Worm (Caenorhabditis elegans) whole organism, L4 larva: ENCODE data around the gene ZK546.2.
"Not testable (repeated sequence)": the region's sequence is repeated elsewhere in the genome, so short reads cannot be mapped to it uniquely, and the experiment has no call there.

Experiments
- F49E8.2 ChIP-seq: sonication (generic microtip); optimal IDR thresholded peaks from 2 replicates; lab custom pipeline; 2016; ENCODE audit warnings: missing compliant biosample characterization, mild to moderate bottlenecking, missing genetic modification characterization, borderline replicate concordance
- R02D3.7 ChIP-seq: fragments of 150-350 bp; sonication (generic microtip); optimal IDR thresholded peaks from 3 replicates; lab custom pipeline; 2014; ENCODE audit warnings: missing biosample characterization, missing genetic modification characterization
- T26A8.4 ChIP-seq: fragments of 200-800 bp; sonication (Bioruptor generic); IDR thresholded peaks from 2 replicates; pipeline ENCODE4 v1.3.6; 2022; ENCODE audit warnings: missing genetic modification characterization, missing compliant biosample characterization
- Y105C5A.15 ChIP-seq: fragments of 200-800 bp; sonication (Bioruptor generic); IDR thresholded peaks from 2 replicates; pipeline ENCODE4 v1.3.6; 2022; ENCODE audit warnings: missing genetic modification characterization, missing compliant biosample characterization
- Y5F2A.4 ChIP-seq: fragments of 200-800 bp; sonication (Bioruptor generic); optimal IDR thresholded peaks from 2 replicates; lab custom pipeline; 2018; ENCODE audit warnings: mild to moderate bottlenecking, missing genetic modification characterization, missing compliant biosample characterization
- ZK337.2 ChIP-seq: fragments of 200-800 bp; sonication (Bioruptor generic); IDR thresholded peaks from 2 replicates; pipeline ENCODE4 v1.3.6; 2022; ENCODE audit warnings: missing genetic modification reagents, missing genetic modification characterization, missing compliant biosample characterization
- ZK546.5 ChIP-seq, 2 experiments: sonication (generic microtip); optimal IDR thresholded peaks; 2 replicates each; lab custom pipeline; 2017; ENCODE audit warnings: missing biosample characterization in 2 of 2, missing genetic modification characterization in 2 of 2
- aha-1 ChIP-seq: fragments of 150-350 bp; peaks from one replicate; lab custom pipeline; 2014; ENCODE audit warnings: missing biosample characterization, missing genetic modification characterization
- ama-1 ChIP-seq: fragments of 150-350 bp; optimal IDR thresholded peaks from 2 replicates; lab custom pipeline; 2014; ENCODE audit warnings: inconsistent platforms, mixed read lengths
- attf-4 ChIP-seq: sonication (generic microtip); optimal IDR thresholded peaks from 3 replicates; lab custom pipeline; 2017; ENCODE audit warnings: missing biosample characterization, missing genetic modification characterization
- ceh-44 ChIP-seq: fragments of 200-800 bp; sonication (Bioruptor generic); IDR thresholded peaks from 2 replicates; pipeline ENCODE4 v1.3.6; 2022; ENCODE audit warnings: missing genetic modification reagents, missing genetic modification characterization, missing compliant biosample characterization
- cey-2 ChIP-seq: sonication (generic microtip); optimal IDR thresholded peaks from 3 replicates; lab custom pipeline; 2017; ENCODE audit warnings: missing genetic modification characterization, mild to moderate bottlenecking, missing compliant biosample characterization, antibody characterized with exemption, borderline replicate concordance; ENCODE audit not compliant: insufficient read depth
- daf-16 ChIP-seq, 3 experiments: sonication (generic microtip); optimal IDR thresholded peaks; 2 replicates each; lab custom pipeline; 2016 to 2017; ENCODE audit warnings: missing genetic modification characterization in 3 of 3, missing genetic modification reagents in 3 of 3, mild to moderate bottlenecking in 2 of 3, missing compliant biosample characterization in 2 of 3, missing biosample characterization in 1 of 3, moderate library complexity in 1 of 3
- dmd-8 ChIP-seq: fragments of 200-800 bp; sonication (Bioruptor generic); IDR thresholded peaks from 2 replicates; pipeline ENCODE4 v1.3.6; 2022; ENCODE audit warnings: missing genetic modification characterization, missing compliant biosample characterization
- dmd-9 ChIP-seq: fragments of 200-800 bp; sonication (Bioruptor generic); IDR thresholded peaks from 2 replicates; pipeline ENCODE4 v1.3.6; 2022; ENCODE audit warnings: missing genetic modification reagents, missing genetic modification characterization, missing compliant biosample characterization
- dve-1 ChIP-seq: sonication (generic microtip); optimal IDR thresholded peaks from 2 replicates; lab custom pipeline; 2017; ENCODE audit warnings: antibody characterized with exemption, mild to moderate bottlenecking, missing genetic modification characterization, missing compliant biosample characterization; ENCODE audit not compliant: insufficient read depth
- fkh-10 ChIP-seq: fragments of 150-350 bp; optimal IDR thresholded peaks from 2 replicates; lab custom pipeline; 2014; ENCODE audit warnings: missing biosample characterization, missing genetic modification reagents, missing genetic modification characterization
- hlh-11 ChIP-seq: fragments of 200-800 bp; sonication (Bioruptor generic); optimal IDR thresholded peaks from 2 replicates; lab custom pipeline; 2018; ENCODE audit warnings: mild to moderate bottlenecking, missing genetic modification characterization, missing compliant biosample characterization
- hmg-1.1 ChIP-seq: fragments of 200-800 bp; sonication (Bioruptor generic); IDR thresholded peaks from 2 replicates; pipeline ENCODE4 v1.3.6; 2022; ENCODE audit warnings: missing genetic modification reagents, missing genetic modification characterization, missing compliant biosample characterization
- lin-15B ChIP-seq: fragments of 150-350 bp; sonication (generic microtip); optimal IDR thresholded peaks from 3 replicates; lab custom pipeline; 2014; ENCODE audit warnings: missing biosample characterization, missing genetic modification characterization
- lin-38 ChIP-seq: fragments of 200-800 bp; sonication (Bioruptor generic); IDR thresholded peaks from 2 replicates; pipeline ENCODE4 v1.3.6; 2022; ENCODE audit warnings: missing genetic modification reagents, missing genetic modification characterization, missing compliant biosample characterization
- lin-39 ChIP-seq: fragments of 150-350 bp; optimal IDR thresholded peaks from 2 replicates; lab custom pipeline; 2014; ENCODE audit warnings: missing biosample characterization, missing genetic modification reagents, missing genetic modification characterization
- madf-9 ChIP-seq: fragments of 200-800 bp; sonication (Bioruptor generic); conservative IDR thresholded peaks from 2 replicates; pipeline ENCODE4 v1.3.6; 2022; ENCODE audit warnings: missing genetic modification reagents, missing genetic modification characterization, missing compliant biosample characterization
- mdl-1 ChIP-seq, 2 experiments: fragments of 150-350 bp in 1 of 2; sonication (generic microtip) in 1 of 2; optimal IDR thresholded peaks; 2 replicates each; lab custom pipeline; 2014 to 2017; ENCODE audit warnings: missing biosample characterization in 2 of 2, missing genetic modification characterization in 2 of 2
- mdt-29 ChIP-seq: fragments of 200-800 bp; sonication (Bioruptor generic); IDR thresholded peaks from 2 replicates; pipeline ENCODE4 v1.3.6; 2022; ENCODE audit warnings: missing genetic modification reagents, missing genetic modification characterization, missing compliant biosample characterization
- mep-1 ChIP-seq: fragments of 150-350 bp; sonication (generic microtip); optimal IDR thresholded peaks from 3 replicates; lab custom pipeline; 2014; ENCODE audit warnings: missing biosample characterization, missing genetic modification characterization
- mes-2 ChIP-seq: sonication (generic microtip); optimal IDR thresholded peaks from 2 replicates; lab custom pipeline; 2016; ENCODE audit warnings: missing genotype, mild to moderate bottlenecking, missing genetic modification characterization, missing compliant biosample characterization; ENCODE audit not compliant: poor library complexity, severe bottlenecking
- nhr-10 ChIP-seq: fragments of 150-350 bp; optimal IDR thresholded peaks from 2 replicates; lab custom pipeline; 2014; ENCODE audit warnings: missing biosample characterization, missing genetic modification characterization
- nhr-102 ChIP-seq: sonication (generic microtip); optimal IDR thresholded peaks from 2 replicates; lab custom pipeline; 2016; ENCODE audit warnings: mild to moderate bottlenecking, missing genetic modification characterization, moderate library complexity, missing compliant biosample characterization
- nhr-11 ChIP-seq: fragments of 150-350 bp; optimal IDR thresholded peaks from 2 replicates; lab custom pipeline; 2014; ENCODE audit warnings: missing biosample characterization, missing genetic modification characterization
- nhr-28 ChIP-seq: fragments of 150-350 bp; optimal IDR thresholded peaks from 2 replicates; lab custom pipeline; 2014; ENCODE audit warnings: missing biosample characterization, missing genetic modification characterization
- nhr-76 ChIP-seq: fragments of 150-350 bp; optimal IDR thresholded peaks from 2 replicates; lab custom pipeline; 2014; ENCODE audit warnings: missing biosample characterization, missing genetic modification characterization
- pqm-1 ChIP-seq: sonication (generic microtip); optimal IDR thresholded peaks from 2 replicates; lab custom pipeline; 2017; ENCODE audit warnings: missing biosample characterization, missing genetic modification characterization
- rbr-2 ChIP-seq: sonication (generic microtip); optimal IDR thresholded peaks from 2 replicates; lab custom pipeline; 2016; ENCODE audit warnings: missing genotype, missing genetic modification characterization, missing compliant biosample characterization
- saeg-2 ChIP-seq: fragments of 200-800 bp; sonication (Bioruptor generic); IDR thresholded peaks from 2 replicates; pipeline ENCODE4 v1.3.6; 2022; ENCODE audit warnings: missing genetic modification reagents, missing genetic modification characterization, missing compliant biosample characterization
- spr-3 ChIP-seq: fragments of 200-800 bp; sonication (Bioruptor generic); optimal IDR thresholded peaks from 2 replicates; lab custom pipeline; 2018; ENCODE audit warnings: mild to moderate bottlenecking, missing genetic modification characterization, missing compliant biosample characterization
- unc-62 ChIP-seq, 3 experiments: fragments of 150-350 bp in 1 of 3; sonication (generic microtip); optimal IDR thresholded peaks in 2 of 3; peaks in 1 of 3; 1 replicate in 1 of 3; 2 replicates in 2 of 3; lab custom pipeline; 2014 to 2017; ENCODE audit warnings: missing biosample characterization in 3 of 3, missing genetic modification characterization in 3 of 3, missing genetic modification reagents in 3 of 3, missing genotype in 1 of 3
- zag-1 ChIP-seq: fragments of 150-350 bp; optimal IDR thresholded peaks from 2 replicates; lab custom pipeline; 2014; ENCODE audit warnings: missing biosample characterization, missing genetic modification characterization
- zfp-2 ChIP-seq: sonication (generic microtip); optimal IDR thresholded peaks from 2 replicates; lab custom pipeline; 2016; ENCODE audit warnings: mild to moderate bottlenecking, missing genetic modification characterization, missing compliant biosample characterization
- zfp-3 ChIP-seq: fragments of 200-800 bp; sonication (Bioruptor generic); conservative IDR thresholded peaks from 2 replicates; pipeline ENCODE4 v1.3.6; 2022; ENCODE audit warnings: missing genetic modification reagents, missing genetic modification characterization, missing compliant biosample characterization
- zip-2 ChIP-seq: fragments of 150-350 bp; optimal IDR thresholded peaks from 2 replicates; lab custom pipeline; 2014; ENCODE audit warnings: missing biosample characterization, missing genetic modification characterization
- ztf-7 ChIP-seq: fragments of 150-350 bp; optimal IDR thresholded peaks from 2 replicates; lab custom pipeline; 2014; ENCODE audit warnings: missing biosample characterization, missing genetic modification characterization

The ZK546.2 gene

DNA sequence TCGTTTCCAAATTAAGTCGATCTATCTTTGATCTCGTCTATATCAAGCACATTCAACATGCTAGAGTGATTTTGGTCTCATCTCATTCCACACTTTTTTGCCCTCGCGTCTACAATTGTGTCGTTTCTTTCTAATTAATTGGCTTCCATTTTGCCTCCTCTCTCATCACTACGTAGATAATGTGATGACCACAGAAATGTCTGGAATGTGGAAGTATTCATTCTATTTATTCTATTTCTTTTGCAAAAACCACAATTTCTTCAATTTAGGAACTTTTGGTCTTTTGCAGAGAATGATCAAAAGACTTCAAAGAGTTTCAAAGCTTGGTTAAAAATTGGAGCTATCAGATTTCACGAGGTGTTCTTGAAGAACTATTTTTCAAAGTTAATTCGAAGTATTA lies 30.3 kb upstream of the ZK546.2 start:
- TF ChIP-seq aha-1 (peak; percentile 48), ZK337.2 (GFP tag; lab: Robert Waterston, UW) (no peak)

DNA sequence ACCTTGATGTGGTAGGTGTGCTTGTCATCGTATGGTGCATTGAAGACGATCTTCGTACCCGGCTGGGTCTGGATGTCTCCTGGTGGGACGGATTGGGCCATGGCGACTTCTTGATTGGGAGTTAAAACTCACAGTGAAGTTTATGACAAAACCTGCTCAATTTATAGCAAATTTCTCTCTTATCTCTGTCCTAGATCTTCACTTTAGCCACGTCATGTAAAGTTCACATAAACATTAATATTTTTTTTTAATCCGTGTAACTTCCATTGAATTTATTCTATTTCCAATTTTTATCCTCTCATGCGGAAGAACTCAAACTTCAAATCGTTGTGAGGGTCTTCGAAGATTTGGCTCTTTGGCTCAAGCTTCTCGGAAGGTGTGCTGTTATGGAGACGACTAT lies 29.4 kb upstream of the ZK546.2 start, which contains the start of gene msp-31:
Gene msp-31, minus strand, starts transcription at position 101 of the 400 bp plus-strand sequence.
- not testable (repeated sequence) for TF ChIP-seq unc-62 (GFP tag; optimal IDR thresholded peaks at IDR 0.05 in 1 of 2; lab: Kevin White, UChicago); unc-62 (tag; optimal IDR thresholded peaks at IDR 0.05; lab: Kevin White, UChicago); aha-1; zfp-2 (tag; lab: Kevin White, UChicago)

DNA sequence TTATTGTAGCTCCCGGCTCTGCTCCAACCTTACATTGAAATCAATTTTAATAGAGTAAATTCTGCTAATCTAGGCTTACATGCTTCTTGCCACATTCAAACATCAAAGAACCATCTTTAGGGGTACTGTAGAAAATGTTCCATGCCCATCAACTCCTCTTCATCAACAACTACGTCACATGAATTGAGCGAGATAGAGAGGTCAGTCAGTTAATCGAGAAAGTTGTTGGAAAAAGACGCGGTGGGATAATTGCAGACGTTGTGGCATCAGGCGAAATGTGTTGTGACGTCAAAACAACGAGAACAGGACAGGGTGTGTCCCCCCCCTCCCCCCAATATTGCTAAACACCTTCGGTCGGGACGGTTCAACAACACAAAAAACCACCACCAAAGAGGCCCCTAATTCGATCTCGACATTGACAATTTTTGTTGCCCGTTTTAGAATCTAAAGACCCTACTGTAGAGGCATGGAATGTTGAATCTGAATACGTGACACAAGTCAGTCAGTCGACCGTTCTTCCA lies 27.3 kb upstream of the ZK546.2 start:
- TF ChIP-seq mes-2, result no peak
- TF ChIP-seq unc-62 (GFP tag; optimal IDR thresholded peaks at IDR 0.05 in 1 of 2; lab: Kevin White, UChicago), result peak in 1 of 2 experiments; percentile 62
- TF ChIP-seq unc-62 (tag; optimal IDR thresholded peaks at IDR 0.05; lab: Kevin White, UChicago), result no peak
- TF ChIP-seq, all 104 proteins: peak for 1

DNA sequence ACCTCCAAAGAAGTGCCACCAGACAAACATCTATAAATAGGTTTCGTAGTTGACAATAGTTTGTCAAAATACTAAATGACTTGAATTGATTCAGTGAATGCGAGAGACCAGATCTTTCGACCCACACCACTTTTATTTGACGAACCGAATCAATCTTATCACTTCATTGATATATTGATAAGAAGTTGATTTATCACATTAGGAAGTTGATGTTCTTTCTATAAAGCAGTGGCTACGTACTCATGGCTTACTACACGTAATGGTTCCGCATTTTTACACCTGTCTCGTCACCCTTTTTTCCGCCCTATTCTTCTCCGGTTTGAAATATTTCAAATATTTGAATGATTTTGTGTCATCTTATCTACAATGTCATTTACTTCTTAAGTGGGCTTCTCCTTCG lies 25.2 kb upstream of the ZK546.2 start:
- TF ChIP-seq ztf-7 (tag; lab: Kevin White, UChicago) (no peak), T26A8.4 (GFP tag; lab: Robert Waterston, UW) (no peak), fkh-10 (GFP tag; lab: Kevin White, UChicago) (no peak), hmg-1.1 (no peak), spr-3 (no peak), dmd-8 (no peak), nhr-28 (tag; lab: Kevin White, UChicago) (peak; percentile 17), lin-15B (tag; lab: Kevin White, UChicago) (no peak), zfp-3 (no peak), R02D3.7 (tag; lab: Kevin White, UChicago) (no peak), attf-4 (no peak), rbr-2 (tag; lab: Kevin White, UChicago) (no peak), ZK546.5 (tag; optimal IDR thresholded peaks at IDR 0.05; lab: Kevin White, UChicago) (no peak), pqm-1 (tag; lab: Kevin White, UChicago) (peak; percentile 63), lin-38 (no peak), saeg-2 (GFP tag; lab: Robert Waterston, UW) (no peak), zag-1 (tag; lab: Kevin White, UChicago) (no peak), nhr-11 (tag; lab: Kevin White, UChicago) (no peak), mep-1 (no peak), nhr-10 (tag; lab: Kevin White, UChicago) (no peak), Y105C5A.15 (GFP tag; lab: Robert Waterston, UW) (no peak), mdl-1 (tag; optimal IDR thresholded peaks at IDR 0.05; lab: Kevin White, UChicago) (no peak), dmd-9 (GFP tag; lab: Robert Waterston, UW) (no peak), dve-1 (tag; lab: Kevin White, UChicago) (peak; percentile 42), hlh-11 (peak; percentile 6), lin-39 (tag; lab: Kevin White, UChicago) (no peak), ceh-44 (GFP tag; lab: Robert Waterston, UW) (no peak), F49E8.2 (tag; lab: Kevin White, UChicago) (no peak)

DNA sequence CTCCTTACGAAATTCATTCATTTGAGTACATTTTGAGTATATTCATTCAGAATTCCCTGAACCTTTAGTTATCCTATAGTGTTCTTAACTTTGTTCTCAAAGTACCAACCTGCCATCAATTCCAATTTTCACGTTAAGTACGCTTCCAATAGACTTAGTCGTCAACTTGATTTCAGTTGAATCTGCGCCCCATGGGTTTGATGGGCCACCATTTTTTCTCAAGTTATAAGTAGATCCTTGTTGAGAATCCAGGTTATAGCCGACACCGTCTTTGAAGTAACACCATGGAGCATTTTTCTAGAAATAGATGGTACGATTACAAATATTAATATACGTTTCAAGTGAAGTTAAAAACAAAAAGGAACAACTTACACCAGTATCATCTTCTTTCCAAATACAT lies 21.1 kb upstream of the ZK546.2 start:
- TF ChIP-seq daf-16 (GFP tag; optimal IDR thresholded peaks at IDR 0.05; lab: Kevin White, UChicago) (no peak), daf-16 (tag; optimal IDR thresholded peaks at IDR 0.05; lab: Kevin White, UChicago) (no peak), nhr-76 (no peak), ama-1 (lab: Kevin White, UChicago) (no peak), unc-62 (GFP tag; optimal IDR thresholded peaks at IDR 0.05 in 1 of 2; lab: Kevin White, UChicago) (peak in 1 of 2 experiments; percentile 96), unc-62 (tag; optimal IDR thresholded peaks at IDR 0.05; lab: Kevin White, UChicago) (no peak), Y5F2A.4 (GFP tag; lab: Kevin White, UChicago) (no peak), ztf-7 (tag; lab: Kevin White, UChicago) (no peak), aha-1 (peak; percentile 12), madf-9 (GFP tag; lab: Robert Waterston, UW) (no peak), cey-2 (tag; lab: Kevin White, UChicago) (no peak), attf-4 (no peak), mdt-29 (GFP tag; lab: Robert Waterston, UW) (no peak), nhr-11 (tag; lab: Kevin White, UChicago) (no peak), zip-2 (no peak), mep-1 (no peak), nhr-102 (tag; lab: Kevin White, UChicago) (no peak)
